Worm (Caenorhabditis elegans) whole organism, L2 larva: Measurements from ENCODE around the gene F40F8.5.

Source experiments
- C34F6.9 ChIP-seq: fragments of 150-350 bp; optimal IDR thresholded peaks from 2 replicates; lab custom pipeline; 2014; ENCODE audit warnings: missing biosample characterization, missing genetic modification characterization
- F13H6.1 ChIP-seq: sonication (generic microtip); optimal IDR thresholded peaks from 2 replicates; lab custom pipeline; 2016; ENCODE audit warnings: missing genetic modification characterization, missing compliant biosample characterization
- alr-1 ChIP-seq: fragments of 150-350 bp; optimal IDR thresholded peaks from 2 replicates; lab custom pipeline; 2014; ENCODE audit warnings: missing biosample characterization, missing genetic modification characterization
- aly-2 ChIP-seq: fragments of 150-350 bp; optimal IDR thresholded peaks from 2 replicates; lab custom pipeline; 2014; ENCODE audit warnings: missing biosample characterization, missing genetic modification characterization
- ama-1 ChIP-seq: fragments of 150-350 bp; optimal IDR thresholded peaks from 2 replicates; lab custom pipeline; 2018; ENCODE audit warnings: inconsistent platforms
- blmp-1 ChIP-seq: sonication (generic microtip); optimal IDR thresholded peaks from 2 replicates; lab custom pipeline; 2017; ENCODE audit warnings: missing genetic modification characterization, mild to moderate bottlenecking, missing compliant biosample characterization, antibody characterized with exemption, moderate library complexity; ENCODE audit not compliant: insufficient read depth
- crh-2 ChIP-seq: sonication (generic microtip); optimal IDR thresholded peaks from 2 replicates; lab custom pipeline; 2017; ENCODE audit warnings: missing biosample characterization, missing genetic modification characterization
- dmd-4 ChIP-seq: sonication (generic microtip); optimal IDR thresholded peaks from 2 replicates; lab custom pipeline; 2017; ENCODE audit warnings: missing biosample characterization, missing genetic modification characterization
- elt-1 ChIP-seq: fragments of 150-350 bp; optimal IDR thresholded peaks from 2 replicates; lab custom pipeline; 2014; ENCODE audit warnings: missing biosample characterization, missing genetic modification characterization
- elt-3 ChIP-seq: sonication (generic microtip); optimal IDR thresholded peaks from 2 replicates; lab custom pipeline; 2017; ENCODE audit warnings: missing biosample characterization, missing genetic modification characterization
- fos-1 ChIP-seq: fragments of 150-350 bp; optimal IDR thresholded peaks from 2 replicates; lab custom pipeline; 2014; ENCODE audit warnings: missing biosample characterization, missing genetic modification characterization
- gmeb-1 ChIP-seq: fragments of 150-350 bp; optimal IDR thresholded peaks from 2 replicates; lab custom pipeline; 2014; ENCODE audit warnings: missing biosample characterization, missing genetic modification characterization
- lsy-2 ChIP-seq, 2 experiments: fragments of 150-350 bp in 1 of 2; sonication (generic microtip) in 1 of 2; optimal IDR thresholded peaks; 2 replicates each; lab custom pipeline; 2014 to 2017; ENCODE audit warnings: missing biosample characterization in 2 of 2, missing genetic modification characterization in 2 of 2
- mab-5 ChIP-seq: fragments of 150-350 bp; optimal IDR thresholded peaks from 2 replicates; lab custom pipeline; 2014; ENCODE audit warnings: missing biosample characterization, missing genetic modification characterization
- mdl-1 ChIP-seq, 2 experiments: fragments of 150-350 bp in 1 of 2; sonication (generic microtip) in 1 of 2; optimal IDR thresholded peaks; 2 replicates each; lab custom pipeline; 2017; ENCODE audit warnings: missing biosample characterization in 2 of 2, missing genetic modification characterization in 2 of 2
- nhr-10 ChIP-seq: sonication (generic microtip); optimal IDR thresholded peaks from 2 replicates; lab custom pipeline; 2017; ENCODE audit warnings: missing biosample characterization, missing genetic modification characterization
- nhr-11 ChIP-seq: fragments of 150-350 bp; optimal IDR thresholded peaks from 2 replicates; lab custom pipeline; 2014; ENCODE audit warnings: missing biosample characterization, missing genetic modification characterization
- nhr-12 ChIP-seq: fragments of 150-350 bp; optimal IDR thresholded peaks from 2 replicates; lab custom pipeline; 2014; ENCODE audit warnings: missing biosample characterization, missing genetic modification characterization
- nhr-129 ChIP-seq: fragments of 150-350 bp; optimal IDR thresholded peaks from 2 replicates; lab custom pipeline; 2014; ENCODE audit warnings: missing biosample characterization, missing genetic modification characterization
- nhr-21 ChIP-seq: fragments of 150-350 bp; optimal IDR thresholded peaks from 2 replicates; lab custom pipeline; 2014; ENCODE audit warnings: missing biosample characterization, missing genetic modification characterization
- nhr-23 ChIP-seq: fragments of 150-350 bp; optimal IDR thresholded peaks from 2 replicates; lab custom pipeline; 2014; ENCODE audit warnings: missing biosample characterization, missing genetic modification reagents, missing genetic modification characterization
- nhr-237 ChIP-seq: fragments of 150-350 bp; optimal IDR thresholded peaks from 2 replicates; lab custom pipeline; 2014; ENCODE audit warnings: missing biosample characterization, missing genetic modification characterization
- nhr-25 ChIP-seq: fragments of 150-350 bp; sonication (generic microtip); optimal IDR thresholded peaks from 3 replicates; lab custom pipeline; 2014; ENCODE audit warnings: missing biosample characterization, missing genetic modification characterization
- nhr-6 ChIP-seq: fragments of 150-350 bp; optimal IDR thresholded peaks from 2 replicates; lab custom pipeline; 2014; ENCODE audit warnings: missing biosample characterization, missing genetic modification characterization
- peb-1 ChIP-seq: fragments of 150-350 bp; optimal IDR thresholded peaks from 2 replicates; lab custom pipeline; 2014; ENCODE audit warnings: missing biosample characterization, missing genetic modification characterization
- skn-1 ChIP-seq: sonication (generic microtip); optimal IDR thresholded peaks from 2 replicates; lab custom pipeline; 2017; ENCODE audit warnings: missing biosample characterization, missing genetic modification characterization
- sma-3 ChIP-seq: sonication (generic microtip); optimal IDR thresholded peaks from 2 replicates; lab custom pipeline; 2016; ENCODE audit warnings: missing genetic modification reagents, missing genetic modification characterization, missing compliant biosample characterization
- sma-9 ChIP-seq, 2 experiments: fragments of 150-350 bp in 1 of 2; sonication (generic microtip) in 1 of 2; optimal IDR thresholded peaks; 2 replicates each; lab custom pipeline; 2014 to 2016; ENCODE audit warnings: missing genetic modification characterization in 2 of 2, mild to moderate bottlenecking in 1 of 2, missing biosample characterization in 1 of 2, missing compliant biosample characterization in 1 of 2, missing genetic modification reagents in 1 of 2, moderate library complexity in 1 of 2
- unc-39 ChIP-seq: fragments of 150-350 bp; optimal IDR thresholded peaks from 2 replicates; lab custom pipeline; 2014; ENCODE audit warnings: missing biosample characterization, missing genetic modification characterization
- ztf-4 ChIP-seq: fragments of 150-350 bp; optimal IDR thresholded peaks from 2 replicates; lab custom pipeline; 2014; ENCODE audit warnings: missing biosample characterization, missing genetic modification characterization

The F40F8.5 gene

DNA sequence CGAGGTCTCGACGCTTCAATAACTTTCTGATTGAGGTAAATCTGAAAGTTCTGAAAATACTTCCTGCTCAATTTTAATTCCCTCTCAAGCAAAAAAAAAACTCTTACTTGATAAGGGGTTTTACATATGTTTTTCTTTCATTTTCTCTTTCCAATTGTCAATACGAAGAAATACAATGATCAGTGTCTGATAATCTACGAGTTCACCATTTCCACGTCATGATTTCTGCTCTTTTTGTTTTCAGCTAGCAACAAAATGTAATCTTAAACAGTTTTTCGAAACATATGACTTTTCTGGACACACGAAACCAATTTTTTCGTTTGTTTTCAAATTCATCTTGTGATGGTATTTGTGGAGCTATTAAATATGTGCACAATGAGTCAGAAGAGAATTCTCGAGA, 21.4 kb upstream of the F40F8.5 start:
- peak; percentile 9 for TF ChIP-seq crh-2
- no peak for TF ChIP-seq mab-5

DNA sequence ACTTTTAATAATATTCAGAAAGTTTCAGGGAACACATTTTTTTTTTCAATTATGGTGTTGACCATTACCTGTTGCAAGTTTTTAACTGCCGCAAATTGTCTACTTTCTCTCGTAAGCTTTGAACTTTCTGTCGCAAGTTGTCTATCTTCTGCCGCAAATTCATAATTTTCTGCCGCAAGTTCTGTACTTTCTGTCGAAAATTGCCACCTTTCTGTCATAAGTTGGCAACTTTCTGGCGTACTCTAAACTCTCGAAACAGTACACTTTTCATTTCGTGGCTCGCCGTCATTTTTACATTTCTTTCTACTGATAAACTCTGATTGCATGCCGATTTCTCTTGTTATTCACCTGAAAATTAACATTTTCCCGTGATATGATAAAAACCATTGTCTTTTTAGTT, 20.7 kb upstream of the F40F8.5 start:
- TF ChIP-seq elt-1 (tag; lab: Kevin White, UChicago), result no peak
- no peak for TF ChIP-seq ama-1 (lab: Kevin White, UChicago)
- TF ChIP-seq fos-1 (tag; lab: Kevin White, UChicago), result peak; percentile 8

DNA sequence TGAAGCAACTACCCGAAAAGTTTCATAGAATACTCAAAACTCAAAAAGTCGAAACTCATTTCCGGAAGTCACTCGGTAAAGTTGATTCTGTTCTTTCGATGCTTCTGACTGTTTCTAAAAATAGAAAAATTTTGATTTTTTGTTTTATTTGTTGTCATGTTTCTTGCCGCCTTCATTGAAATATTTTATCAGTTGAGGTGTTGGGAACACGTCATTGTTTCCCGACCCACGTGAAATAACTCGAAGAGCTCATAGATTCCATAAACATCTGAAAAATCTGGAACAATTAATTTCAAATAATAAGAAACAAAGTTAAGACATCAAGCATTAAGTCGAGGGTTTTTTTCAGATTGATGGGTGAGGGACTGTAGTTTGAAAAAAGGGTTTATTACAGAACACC, 20.2 kb upstream of the F40F8.5 start:
- TF ChIP-seq nhr-11, result no peak
- TF ChIP-seq crh-2, result peak; percentile 14

DNA sequence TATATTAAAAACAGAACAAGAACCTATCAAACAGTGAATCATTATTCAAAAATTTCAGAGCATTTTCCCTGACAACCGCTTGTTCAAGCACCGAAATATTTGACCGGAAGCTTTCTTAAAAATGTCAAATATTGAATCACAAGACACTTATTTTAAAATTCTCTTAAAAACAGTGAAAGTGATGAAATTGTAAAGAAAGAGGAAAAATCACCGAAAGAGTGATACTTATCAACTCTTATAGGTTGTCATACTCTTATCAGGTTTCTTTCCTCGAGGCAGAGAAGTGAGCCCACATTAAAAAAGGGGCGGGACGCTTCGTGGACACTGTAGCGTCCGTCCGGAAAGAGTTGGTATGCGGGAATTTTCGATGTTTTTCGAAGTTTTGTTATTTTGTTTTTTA, 19.1 kb upstream of the F40F8.5 start:
- TF ChIP-seq blmp-1 (tag; lab: Kevin White, UChicago) (peak; percentile 13), skn-1 (tag; lab: Kevin White, UChicago) (no peak), fos-1 (tag; lab: Kevin White, UChicago) (peak; percentile 68), nhr-129 (tag; lab: Kevin White, UChicago) (no peak)

DNA sequence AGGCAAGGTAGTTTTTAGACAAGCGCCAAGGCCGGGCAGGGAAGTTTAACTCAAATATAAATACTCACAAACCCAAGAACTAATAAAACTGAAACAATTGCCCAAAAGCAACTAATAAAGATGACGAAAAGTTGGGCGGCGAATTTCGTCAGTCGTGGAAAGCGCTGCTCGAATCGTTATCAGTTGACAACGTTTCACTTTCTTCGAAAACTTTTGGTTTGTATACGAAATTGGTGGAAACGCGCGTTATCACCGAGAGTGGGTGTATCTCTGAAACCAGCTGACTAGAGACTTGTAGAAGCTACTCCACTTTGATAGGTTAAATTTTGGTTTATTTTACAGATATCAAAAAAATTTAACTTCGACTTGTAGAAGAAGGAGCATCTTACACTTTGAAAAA, 18.4 kb upstream of the F40F8.5 start:
- TF ChIP-seq crh-2, result no peak
- peak; percentile 55 for TF ChIP-seq fos-1 (tag; lab: Kevin White, UChicago)
- no peak for TF ChIP-seq ama-1 (lab: Kevin White, UChicago)
- no peak for TF ChIP-seq mdl-1 (tag; optimal IDR thresholded peaks at IDR 0.05; lab: Kevin White, UChicago)
- TF ChIP-seq nhr-23 (tag; lab: Kevin White, UChicago), result no peak
- peak; percentile 33 for TF ChIP-seq sma-9 (GFP tag; optimal IDR thresholded peaks at IDR 0.05; lab: Kevin White, UChicago)
- no peak for TF ChIP-seq sma-9 (tag; optimal IDR thresholded peaks at IDR 0.05; lab: Kevin White, UChicago)
- no peak for TF ChIP-seq ztf-4 (tag; lab: Kevin White, UChicago)

DNA sequence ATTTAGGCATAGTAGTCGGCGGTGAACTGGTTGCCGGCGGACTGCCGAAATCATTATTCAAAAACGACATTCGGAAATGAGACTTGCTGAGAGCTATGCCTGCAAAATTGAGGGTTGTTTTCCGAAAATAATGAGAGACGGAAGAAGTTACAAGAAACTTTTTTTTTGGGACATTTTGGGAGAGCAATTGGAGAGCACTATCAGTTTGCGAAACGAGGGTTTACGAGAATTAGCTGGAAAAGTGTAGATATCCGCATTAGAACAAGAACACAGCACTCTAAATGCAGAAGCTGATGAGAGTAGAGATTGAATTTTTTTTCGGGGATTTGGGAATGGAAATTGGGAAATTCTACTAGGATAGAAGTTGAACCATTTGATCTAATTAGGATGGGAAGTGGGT, 17.8 kb upstream of the F40F8.5 start, which contains the start of gene pqm-1:
Gene pqm-1, minus strand, starts transcription at position 101 of the 400 bp plus-strand sequence.
- TF ChIP-seq skn-1 (tag; lab: Kevin White, UChicago) (no peak), unc-39 (no peak), mab-5 (no peak), nhr-21 (tag; lab: Kevin White, UChicago) (no peak), alr-1 (tag; lab: Kevin White, UChicago) (no peak), nhr-12 (tag; lab: Kevin White, UChicago) (no peak), lsy-2 (tag; optimal IDR thresholded peaks at IDR 0.05; lab: Kevin White, UChicago) (no peak), nhr-10 (tag; lab: Kevin White, UChicago) (no peak), C34F6.9 (tag; lab: Kevin White, UChicago) (no peak), fos-1 (tag; lab: Kevin White, UChicago) (no peak), nhr-129 (tag; lab: Kevin White, UChicago) (no peak), blmp-1 (tag; lab: Kevin White, UChicago) (no peak), elt-3 (tag; lab: Kevin White, UChicago) (no peak), mdl-1 (tag; optimal IDR thresholded peaks at IDR 0.05; lab: Kevin White, UChicago) (no peak)

DNA sequence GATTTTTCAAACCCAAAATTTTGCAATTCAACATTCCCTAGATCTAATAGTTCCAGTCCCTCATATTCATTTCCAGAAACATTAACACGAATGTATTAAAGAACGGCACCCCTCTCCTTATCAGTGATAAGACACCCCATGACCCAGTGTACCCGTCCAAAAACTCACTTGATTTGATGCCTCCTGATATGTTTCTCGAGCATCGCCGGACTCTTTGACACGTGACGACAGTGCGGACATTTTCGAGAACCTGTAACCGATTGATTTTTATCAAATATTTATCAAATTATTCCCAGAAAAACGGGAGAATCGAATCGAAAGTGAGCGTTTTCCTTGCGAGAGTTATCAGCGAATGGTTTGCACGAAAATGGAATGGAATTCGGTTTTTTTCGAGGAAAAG, 16.2 kb upstream of the F40F8.5 start:
- TF ChIP-seq sma-3 (GFP tag; lab: Kevin White, UChicago), result peak; percentile 40
- TF ChIP-seq mdl-1 (tag; optimal IDR thresholded peaks at IDR 0.05; lab: Kevin White, UChicago), result no peak
- peak; percentile 0 for TF ChIP-seq ama-1 (lab: Kevin White, UChicago)
- peak; percentile 56 for TF ChIP-seq fos-1 (tag; lab: Kevin White, UChicago)
- peak; percentile 53 for TF ChIP-seq gmeb-1
- TF ChIP-seq sma-9 (GFP tag; optimal IDR thresholded peaks at IDR 0.05; lab: Kevin White, UChicago), result peak; percentile 63
- TF ChIP-seq sma-9 (tag; optimal IDR thresholded peaks at IDR 0.05; lab: Kevin White, UChicago), result no peak
- TF ChIP-seq F13H6.1 (tag; lab: Kevin White, UChicago), result peak; percentile 69
- TF ChIP-seq crh-2, result peak; percentile 62
- no peak for TF ChIP-seq dmd-4
- no peak for TF ChIP-seq nhr-25 (tag; lab: Kevin White, UChicago)
- no peak for TF ChIP-seq aly-2 (tag; lab: Kevin White, UChicago)
- TF ChIP-seq nhr-21 (tag; lab: Kevin White, UChicago), result no peak
- no peak for TF ChIP-seq nhr-237 (tag; lab: Kevin White, UChicago)
- TF ChIP-seq blmp-1 (tag; lab: Kevin White, UChicago), result no peak
- TF ChIP-seq lsy-2 (tag; optimal IDR thresholded peaks at IDR 0.05; lab: Kevin White, UChicago), result peak in 1 of 2 experiments; percentile 2
- no peak for TF ChIP-seq nhr-6
- no peak for TF ChIP-seq peb-1 (tag; lab: Kevin White, UChicago)
- TF ChIP-seq nhr-129 (tag; lab: Kevin White, UChicago), result no peak
